Fruit fly (Drosophila melanogaster): ENCODE data around the gene CG11693.

DNA sequence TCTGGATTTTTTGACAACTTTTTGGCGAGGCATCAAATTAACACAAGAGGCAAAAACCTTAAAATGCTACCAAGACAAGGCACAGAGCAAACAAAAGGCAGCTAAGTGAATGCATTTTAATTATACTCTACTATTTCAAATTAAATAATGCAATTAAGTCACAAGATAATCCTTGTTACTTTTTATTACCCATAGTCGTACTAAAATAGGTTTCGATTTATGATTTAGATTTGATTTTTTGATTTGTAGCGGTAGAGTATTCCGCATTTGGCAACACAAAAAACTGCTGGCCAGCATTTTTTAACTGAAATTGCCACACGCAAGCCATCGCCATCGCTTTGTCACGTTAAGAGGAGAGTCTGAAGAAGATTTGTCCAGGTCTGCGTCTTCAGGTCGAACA, 27.9 kb downstream of the CG11693 start:
- no peak for TF ChIP-seq Scr (GFP tag; IDR thresholded peaks at IDR 0.05; ENCODE audit: partially characterized antibody)
- no peak for TF ChIP-seq pros (GFP tag; optimal IDR thresholded peaks at IDR 0.05)

All from whole organism, embryonic.